Fruit fly (Drosophila melanogaster): ENCODE measurements around the gene CG13674.

The CG13674 gene

DNA sequence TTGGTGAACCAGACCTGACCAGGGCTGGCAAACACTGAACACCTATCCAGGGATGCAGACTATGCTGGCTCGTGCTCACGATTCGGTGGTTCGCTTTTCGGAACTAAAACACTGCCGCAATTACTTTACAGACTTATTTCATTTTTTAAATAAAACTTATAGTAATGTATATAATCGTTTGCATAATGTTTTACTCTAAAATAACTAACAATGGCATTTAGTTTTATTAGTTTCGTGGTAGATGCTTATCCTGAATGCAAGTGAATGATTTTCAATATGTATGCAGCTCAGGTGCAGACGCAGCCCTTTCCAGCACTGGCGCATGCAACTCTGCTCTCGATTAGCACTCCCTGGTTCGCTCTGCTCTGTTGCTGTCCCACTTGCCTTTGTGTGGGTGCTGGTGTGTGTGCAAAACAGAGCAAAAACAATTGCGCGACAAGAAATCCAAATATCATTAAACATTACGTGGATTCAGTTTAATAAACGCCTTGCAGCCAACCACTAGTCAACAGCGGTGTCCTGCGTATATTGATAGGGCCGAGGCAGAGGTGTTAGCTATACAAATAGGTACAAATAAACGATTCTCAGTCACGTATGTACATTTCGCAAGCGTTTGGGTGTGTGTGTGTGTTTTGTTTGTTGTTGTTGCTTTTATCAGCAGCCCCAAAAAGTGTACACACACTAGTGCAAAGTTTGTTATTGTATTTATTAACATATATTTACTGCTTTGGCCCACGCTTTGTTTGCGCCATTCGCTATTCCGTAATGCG lies 32.0 kb downstream of the CG13674 start, which contains the start of the genes ERR and Atg18a (continued):
- TF ChIP-seq CG6175 (GFP tag; IDR thresholded peaks at IDR 0.05) (peak; percentile 76; the same call in 2 of the 3 replicates), scrt (GFP tag; optimal IDR thresholded peaks at IDR 0.05) (peak; percentile 73), CG10209 (GFP tag; optimal IDR thresholded peaks at IDR 0.05) (peak; percentile 74), Dp (GFP tag; optimal IDR thresholded peaks at IDR 0.05) (peak; percentile 27), CG8359 (GFP tag; optimal IDR thresholded peaks at IDR 0.05; ENCODE audit: borderline replicate concordance) (no peak), MTF-1 (GFP tag; optimal IDR thresholded peaks at IDR 0.05; ENCODE audit: borderline replicate concordance) (no peak), fru (optimal IDR thresholded peaks at IDR 0.05) (no peak), Atf6 (GFP tag; IDR thresholded peaks at IDR 0.05) (peak; percentile 86), dan (GFP tag; IDR thresholded peaks at IDR 0.05) (peak; percentile 78), sqz (GFP tag; optimal IDR thresholded peaks at IDR 0.05) (no peak), CG1529 (GFP tag; optimal IDR thresholded peaks at IDR 0.05) (peak; percentile 36), Camta (GFP tag; optimal IDR thresholded peaks at IDR 0.05) (peak; percentile 56), CG10366 (GFP tag; IDR thresholded peaks at IDR 0.05) (peak; percentile 84), en (GFP tag; optimal IDR thresholded peaks at IDR 0.05) (no peak), CG1024 (GFP tag; IDR thresholded peaks at IDR 0.05) (peak; percentile 54; the same call in 1 of the 2 replicates), CG11695 (GFP tag; IDR thresholded peaks at IDR 0.05) (peak; percentile 70; the same call in 1 of the 3 replicates), chm (GFP tag; IDR thresholded peaks at IDR 0.05) (peak; percentile 50), CG34224 (GFP tag; IDR thresholded peaks at IDR 0.05; ENCODE audit: partially characterized antibody) (peak; percentile 65; the same call in 2 of the 3 replicates), lbe (GFP tag; optimal IDR thresholded peaks at IDR 0.05) (peak; percentile 65), oc (tag; optimal IDR thresholded peaks at IDR 0.05) (no peak), CG10267 (tag; optimal IDR thresholded peaks at IDR 0.05) (peak; percentile 98), CG3726 (GFP tag; IDR thresholded peaks at IDR 0.05) (peak; percentile 84; the same call in 2 of the 3 replicates), Kr (GFP tag; optimal IDR thresholded peaks at IDR 0.05) (no peak), CG8281 (tag; optimal IDR thresholded peaks at IDR 0.05) (peak; percentile 48), cas (GFP tag; IDR thresholded peaks at IDR 0.05) (peak; percentile 83), CG4282 (GFP tag; optimal IDR thresholded peaks at IDR 0.05) (peak; percentile 4), Nf-YC (tag; optimal IDR thresholded peaks at IDR 0.05) (peak; percentile 81), Rx (GFP tag; IDR thresholded peaks at IDR 0.05) (peak; percentile 82), crol (GFP tag; IDR thresholded peaks at IDR 0.05) (no peak), CG5953 (GFP tag; IDR thresholded peaks at IDR 0.05) (0 out of 2 replicates have a peak, but pooled peaks have one; percentile 43), CG5180 (GFP tag; optimal IDR thresholded peaks at IDR 0.05) (peak; percentile 19), CG6272 (GFP tag; IDR thresholded peaks at IDR 0.05) (peak; percentile 88), CG14441 (GFP tag; IDR thresholded peaks at IDR 0.05) (peak; percentile 90), chinmo (GFP tag; IDR thresholded peaks at IDR 0.05; ENCODE audit: partially characterized antibody) (peak; percentile 47; the same call in 1 of the 4 replicates), aop (GFP tag; IDR thresholded peaks at IDR 0.05) (no peak), Pdp1 (GFP tag; optimal IDR thresholded peaks at IDR 0.05) (peak; percentile 61 to 89), Ravus (GFP tag; IDR thresholded peaks at IDR 0.05) (peak; percentile 41), Bdp1 (GFP tag; optimal IDR thresholded peaks at IDR 0.05) (peak; percentile 76), Ets97D (GFP tag; optimal IDR thresholded peaks at IDR 0.05) (peak; percentile 88), CG4820 (GFP tag; optimal IDR thresholded peaks at IDR 0.05) (peak; percentile 78), CG7987 (GFP tag; optimal IDR thresholded peaks at IDR 0.05) (no peak), Eip74EF (GFP tag; optimal IDR thresholded peaks at IDR 0.05) (no peak), lov (optimal IDR thresholded peaks at IDR 0.05) (no peak), lov (GFP tag; IDR thresholded peaks at IDR 0.05) (no peak), CG33213 (GFP tag; optimal IDR thresholded peaks at IDR 0.05) (peak; percentile 60), zen2 (GFP tag; IDR thresholded peaks at IDR 0.05; ENCODE audit: partially characterized antibody) (no peak), CG2202 (tag; optimal IDR thresholded peaks at IDR 0.05) (peak; percentile 24)

All from whole organism, embryonic.